Worm (Caenorhabditis elegans): ENCODE measurements around the gene ife-5.

ife-5 gene

DNA sequence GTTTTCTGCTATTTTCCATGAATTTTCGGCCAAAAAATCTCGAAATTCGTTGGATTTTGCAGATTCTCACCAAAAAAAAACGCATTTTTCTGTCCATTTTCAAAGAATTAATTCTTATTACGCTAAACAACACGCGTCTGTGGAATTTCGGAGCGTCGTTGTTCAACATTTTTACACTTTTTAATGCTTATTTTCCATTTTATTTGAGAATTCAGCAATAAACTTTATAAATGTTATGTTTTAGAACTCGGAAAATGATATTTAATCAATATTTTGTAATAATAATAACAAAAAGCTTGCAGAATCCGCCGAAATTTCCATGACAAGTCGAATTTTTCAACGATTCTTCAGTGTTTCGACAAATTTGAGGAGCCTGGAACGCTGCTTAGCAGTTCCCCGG lies at the start of gene ife-5:
Gene ife-5 (plus strand): TSS at position 301 of the 400 bp plus-strand sequence.
- TF ChIP-seq sptf-2 (GFP tag; optimal IDR thresholded peaks at IDR 0.05) (no peak), ztf-3 (GFP tag; optimal IDR thresholded peaks at IDR 0.05) (no peak), mes-4 (tag; optimal IDR thresholded peaks at IDR 0.05) (no peak), atf-7 (tag; optimal IDR thresholded peaks at IDR 0.05) (no peak), attf-3 (GFP tag; conservative IDR thresholded peaks at IDR 0.05) (0 out of 2 replicates have a peak, but pooled peaks have one; percentile 17), Y53F4B.3 (GFP tag; IDR thresholded peaks at IDR 0.05) (no peak), unc-130 (GFP tag; optimal IDR thresholded peaks at IDR 0.05) (no peak), F23B12.7 (tag; optimal IDR thresholded peaks at IDR 0.05; ENCODE audit: insufficient read depth) (no peak), Y67H2A.10 (GFP tag; conservative IDR thresholded peaks at IDR 0.05) (no peak)

DNA sequence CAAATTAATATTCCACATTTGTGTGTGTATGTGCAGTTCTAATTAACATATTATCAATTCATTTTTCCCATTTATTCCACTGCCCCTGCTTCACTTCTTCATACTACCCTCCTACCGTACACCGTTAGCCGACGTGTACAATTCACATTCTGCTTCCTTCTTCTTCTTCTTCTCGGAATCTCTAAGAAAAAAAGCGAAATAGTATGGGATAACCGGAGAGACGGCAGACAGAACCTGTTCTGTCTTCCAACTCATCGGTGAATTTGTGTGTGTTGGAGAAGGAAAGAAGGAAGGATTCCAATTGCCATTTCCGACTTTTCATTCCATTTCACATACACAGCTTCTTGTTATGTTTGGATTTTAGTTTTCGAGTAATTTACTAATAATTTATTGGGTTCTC lies 42.9 kb upstream of the ife-5 start:
- TF ChIP-seq bed-2 (GFP tag; IDR thresholded peaks at IDR 0.05) (no peak), let-607 (tag; optimal IDR thresholded peaks at IDR 0.05) (peak in 1 of 2 experiments; percentile 78), xnd-1 (tag; optimal IDR thresholded peaks at IDR 0.05) (no peak)

DNA sequence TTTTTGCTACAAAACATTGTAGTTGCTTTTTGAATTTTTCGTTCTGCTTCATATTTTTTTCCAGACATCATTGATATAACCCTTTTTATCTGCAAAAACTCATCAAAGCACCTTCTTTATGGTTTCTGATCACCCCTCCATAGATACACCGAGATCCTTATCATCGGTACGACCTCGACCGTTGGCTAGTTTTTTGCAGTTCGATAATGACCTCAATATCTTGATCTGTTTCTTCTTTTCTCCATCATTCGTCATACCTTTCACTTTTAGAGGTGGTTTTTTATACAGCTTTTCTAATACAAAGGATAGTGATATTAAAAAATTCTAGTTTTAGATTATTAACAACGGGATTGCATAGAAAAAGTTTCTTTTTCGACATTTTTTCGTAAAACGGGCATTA lies 41.0 kb upstream of the ife-5 start:
- TF ChIP-seq repo-1 (tag; optimal IDR thresholded peaks at IDR 0.05) (no peak), ztf-28 (GFP tag; IDR thresholded peaks at IDR 0.05) (no peak), atf-7 (tag; optimal IDR thresholded peaks at IDR 0.05) (no peak), F55B11.4 (tag; optimal IDR thresholded peaks at IDR 0.05; ENCODE audit: borderline replicate concordance, insufficient read depth) (no peak), ama-1 (optimal IDR thresholded peaks at IDR 0.05) (no peak), ama-1 (GFP tag; optimal IDR thresholded peaks at IDR 0.05) (no peak), chd-7 (tag; optimal IDR thresholded peaks at IDR 0.05) (no peak), lin-26 (GFP tag; IDR thresholded peaks at IDR 0.05) (no peak), rpc-1 (optimal IDR thresholded peaks at IDR 0.05) (no peak), rpc-1 (tag; optimal IDR thresholded peaks at IDR 0.05) (no peak), egl-18 (GFP tag; IDR thresholded peaks at IDR 0.05) (no peak), sea-2 (GFP tag; IDR thresholded peaks at IDR 0.05) (no peak), aptf-3 (GFP tag; IDR thresholded peaks at IDR 0.05) (no peak)

DNA sequence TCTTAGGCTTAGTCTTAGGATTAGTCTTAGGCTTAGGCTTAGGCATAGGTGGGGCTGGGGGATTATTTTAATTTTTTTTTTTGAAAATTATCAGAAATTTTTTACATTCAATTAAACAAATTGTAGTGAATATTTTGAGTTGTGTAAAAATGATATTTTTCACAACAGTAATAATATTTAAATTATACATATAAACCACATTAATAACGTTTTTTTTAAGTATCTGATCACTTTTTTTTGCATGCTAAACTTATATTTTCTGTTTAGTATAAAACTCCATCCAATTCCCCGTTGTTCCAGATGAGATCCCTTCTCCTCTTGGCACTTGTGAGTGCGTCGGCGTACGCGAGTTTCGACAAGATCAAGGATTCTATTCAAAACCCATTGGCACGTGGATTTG lies 40.4 kb upstream of the ife-5 start, which contains the start of gene txdc-12.1:
Gene txdc-12.1 (plus strand): TSS at position 301 of the 400 bp plus-strand sequence.
- TF ChIP-seq ceh-100 (GFP tag; IDR thresholded peaks at IDR 0.05), result no peak
- no peak for TF ChIP-seq hlh-12 (tag; optimal IDR thresholded peaks at IDR 0.05)
- no peak for TF ChIP-seq ekl-4 (GFP tag; IDR thresholded peaks at IDR 0.05)
- no peak for TF ChIP-seq F39B2.1 (GFP tag; IDR thresholded peaks at IDR 0.05)

DNA sequence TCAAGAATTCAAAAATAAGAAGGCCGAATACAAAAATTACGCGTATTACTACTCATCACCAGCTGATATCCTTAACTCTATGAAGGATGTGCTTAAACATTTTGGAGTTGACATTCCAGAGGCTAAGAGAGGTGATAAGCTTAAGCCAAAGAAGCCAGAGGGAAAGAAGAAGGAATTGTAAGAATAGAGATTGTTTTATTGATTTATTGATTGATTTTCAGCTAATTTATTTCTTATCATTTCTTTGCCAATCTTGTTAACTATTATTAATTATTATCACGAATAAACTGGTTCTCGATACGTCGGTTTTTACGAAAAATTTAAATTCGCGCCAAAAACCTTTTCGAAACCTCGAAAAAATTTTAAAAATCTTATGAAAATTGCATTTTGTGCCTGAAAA lies 38.7 kb upstream of the ife-5 start:
- TF ChIP-seq snpc-4 (GFP tag; optimal IDR thresholded peaks at IDR 0.05) (no peak), snpc-4 (tag; optimal IDR thresholded peaks at IDR 0.05) (no peak), hsf-1 (GFP tag; IDR thresholded peaks at IDR 0.05) (no peak), ztf-18 (tag; optimal IDR thresholded peaks at IDR 0.05) (no peak), nhr-80 (tag; optimal IDR thresholded peaks at IDR 0.05) (no peak), ceh-27 (GFP tag; optimal IDR thresholded peaks at IDR 0.05) (no peak), ets-4 (GFP tag; optimal IDR thresholded peaks at IDR 0.05) (no peak), F52B5.7 (tag; optimal IDR thresholded peaks at IDR 0.05) (no peak), K12H6.12 (tag; optimal IDR thresholded peaks at IDR 0.05) (no peak)
